Fruit fly (Drosophila melanogaster) whole organism, embryonic: ENCODE results near the gene pyx.

Experiments used
- B-H1 ChIP-seq: fragments of 200-800 bp; sonication (Bioruptor generic); IDR thresholded peaks from 3 replicates; pipeline ENCODE4 v1.3.6; 2022; ENCODE audit warnings: missing biosample characterization, missing genetic modification characterization
- BEAF-32 ChIP-seq: fragments of 200-800 bp; sonication (Bioruptor generic); optimal IDR thresholded peaks from 3 replicates; lab custom pipeline; 2017; ENCODE audit warnings: missing biosample characterization, missing genetic modification characterization, mild to moderate bottlenecking, moderate library complexity, missing genetic modification reagents
- CG10321 ChIP-seq: fragments of 200-800 bp; sonication (Bioruptor generic); IDR thresholded peaks from 2 replicates; pipeline ENCODE4 v1.3.6; 2022; ENCODE audit warnings: missing biosample characterization, missing genetic modification characterization
- CG11398 ChIP-seq: fragments of 200-800 bp; sonication (Bioruptor generic); optimal IDR thresholded peaks from 2 replicates; lab custom pipeline; 2016; ENCODE audit warnings: missing biosample characterization, missing genetic modification characterization
- CG12391 ChIP-seq: fragments of 200-800 bp; sonication (Bioruptor generic); optimal IDR thresholded peaks from 3 replicates; lab custom pipeline; 2018; ENCODE audit warnings: missing biosample characterization, mild to moderate bottlenecking, missing genetic modification characterization, moderate library complexity
- CG13894 ChIP-seq: fragments of 200-800 bp; sonication (Bioruptor generic); optimal IDR thresholded peaks from 3 replicates; lab custom pipeline; 2018; ENCODE audit warnings: missing biosample characterization, mild to moderate bottlenecking, missing genetic modification characterization, moderate library complexity
- CG14860 ChIP-seq: fragments of 200-800 bp; sonication (Bioruptor generic); IDR thresholded peaks from 3 replicates; pipeline ENCODE4 v1.3.6; 2022; ENCODE audit warnings: missing biosample characterization, missing genetic modification characterization; ENCODE audit not compliant: partially characterized antibody
- CG1602 ChIP-seq: fragments of 200-800 bp; sonication (Bioruptor generic); optimal IDR thresholded peaks from 3 replicates; lab custom pipeline; 2016; ENCODE audit warnings: missing biosample characterization, missing genetic modification characterization
- CG16815 ChIP-seq: fragments of 200-800 bp; sonication (Bioruptor generic); optimal IDR thresholded peaks from 3 replicates; lab custom pipeline; 2017; ENCODE audit warnings: missing biosample characterization, mild to moderate bottlenecking, missing genetic modification characterization
- CG17829 ChIP-seq: fragments of 200-800 bp; optimal IDR thresholded peaks from 2 replicates; lab custom pipeline; 2019; ENCODE audit warnings: missing biosample characterization, mild to moderate bottlenecking, missing genetic modification characterization, moderate library complexity
- CG1832 ChIP-seq: fragments of 200-800 bp; sonication (Bioruptor generic); optimal IDR thresholded peaks from 2 replicates; lab custom pipeline; 2017; ENCODE audit warnings: missing biosample characterization, mild to moderate bottlenecking, missing genetic modification characterization, inconsistent platforms
- CG18599 ChIP-seq: fragments of 200-800 bp; sonication (Bioruptor generic); optimal IDR thresholded peaks from 3 replicates; lab custom pipeline; 2017; ENCODE audit warnings: missing biosample characterization, missing genetic modification characterization, mild to moderate bottlenecking, moderate library complexity, missing genetic modification reagents
- CG2116 ChIP-seq: fragments of 200-800 bp; sonication (Bioruptor generic); optimal IDR thresholded peaks from 3 replicates; lab custom pipeline; 2018; ENCODE audit warnings: missing biosample characterization, mild to moderate bottlenecking, missing genetic modification characterization
- CG2199 ChIP-seq: fragments of 200-800 bp; sonication (Bioruptor generic); IDR thresholded peaks from 3 replicates; pipeline ENCODE4 v1.3.6; 2022; ENCODE audit warnings: missing biosample characterization, missing genetic modification characterization
- CG2712 ChIP-seq: fragments of 200-800 bp; optimal IDR thresholded peaks from 3 replicates; lab custom pipeline; 2019; ENCODE audit warnings: missing biosample characterization, mild to moderate bottlenecking, missing genetic modification characterization, moderate library complexity
- CG32767 ChIP-seq: fragments of 200-800 bp; sonication (Bioruptor generic); IDR thresholded peaks from 2 replicates; pipeline ENCODE4 v1.3.6; 2022; ENCODE audit warnings: missing biosample characterization, missing genetic modification characterization
- CG34422 ChIP-seq: fragments of 200-800 bp; sonication (Bioruptor generic); IDR thresholded peaks from 3 replicates; pipeline ENCODE4 v1.3.6; 2022; ENCODE audit warnings: missing biosample characterization, missing genetic modification characterization
- CG42726 ChIP-seq: fragments of 200-800 bp; sonication (Bioruptor generic); IDR thresholded peaks from 2 replicates; pipeline ENCODE4 v1.3.6; 2022; ENCODE audit warnings: missing biosample characterization, missing genetic modification characterization; ENCODE audit not compliant: partially characterized antibody
- CG4820 ChIP-seq: fragments of 200-800 bp; sonication (Bioruptor generic); optimal IDR thresholded peaks from 3 replicates; lab custom pipeline; 2016; ENCODE audit warnings: missing biosample characterization, missing genetic modification characterization
- CG6254 ChIP-seq: fragments of 200-800 bp; sonication (Bioruptor generic); optimal IDR thresholded peaks from 3 replicates; lab custom pipeline; 2017; ENCODE audit warnings: mild to moderate bottlenecking, missing biosample characterization, missing genetic modification reagents, missing genetic modification characterization
- CG8359 ChIP-seq: fragments of 200-800 bp; sonication (Bioruptor generic); optimal IDR thresholded peaks from 2 replicates; lab custom pipeline; 2017; ENCODE audit warnings: missing biosample characterization, mild to moderate bottlenecking, missing genetic modification characterization, borderline replicate concordance
- CG8478 ChIP-seq: fragments of >200 bp; optimal IDR thresholded peaks from 2 replicates; lab custom pipeline; 2018
- CG8924 ChIP-seq: fragments of 200-800 bp; optimal IDR thresholded peaks from 3 replicates; lab custom pipeline; 2019; ENCODE audit warnings: missing biosample characterization, mild to moderate bottlenecking, missing genetic modification characterization, moderate library complexity
- CTCF ChIP-seq: fragments of 200-800 bp; sonication (Bioruptor generic); optimal IDR thresholded peaks from 2 replicates; lab custom pipeline; 2017; ENCODE audit warnings: missing biosample characterization, mild to moderate bottlenecking, missing genetic modification characterization, moderate library complexity
- Dbx ChIP-seq: fragments of 200-800 bp; sonication (Bioruptor generic); IDR thresholded peaks from 3 replicates; pipeline ENCODE4 v1.3.6; 2022; ENCODE audit warnings: missing biosample characterization, missing genetic modification characterization
- Dfd ChIP-seq, 2 experiments: fragments of >200 bp; optimal IDR thresholded peaks; 2 replicates each; lab custom pipeline; 2017; ENCODE audit warnings: missing biosample characterization in 2 of 2, missing genetic modification characterization in 2 of 2
- Ets65A ChIP-seq: fragments of 200-800 bp; sonication (Bioruptor generic); peaks from one replicate; lab custom pipeline; 2016; ENCODE audit warnings: missing biosample characterization, missing genetic modification characterization
- Hand ChIP-seq: fragments of 200-800 bp; sonication (Bioruptor generic); optimal IDR thresholded peaks from 2 replicates; lab custom pipeline; 2017; ENCODE audit warnings: mild to moderate bottlenecking, missing biosample characterization, missing genetic modification reagents, missing genetic modification characterization
- HmgZ ChIP-seq: fragments of 200-800 bp; sonication (Bioruptor generic); optimal IDR thresholded peaks from 2 replicates; lab custom pipeline; 2018; ENCODE audit warnings: missing biosample characterization, mild to moderate bottlenecking, missing genetic modification characterization
- Hr51 ChIP-seq, 2 experiments: fragments of 200-800 bp; sonication (Bioruptor generic); optimal IDR thresholded peaks; 2 replicates in 1 of 2; 3 replicates in 1 of 2; lab custom pipeline; 2016 to 2018; ENCODE audit warnings: missing biosample characterization in 2 of 2, missing genetic modification characterization in 2 of 2, mild to moderate bottlenecking in 1 of 2, moderate library complexity in 1 of 2
- MESR4 ChIP-seq: fragments of 200-800 bp; sonication (Bioruptor generic); optimal IDR thresholded peaks from 2 replicates; lab custom pipeline; 2018; ENCODE audit warnings: missing biosample characterization, mild to moderate bottlenecking, missing genetic modification characterization, moderate library complexity
- Myb ChIP-seq: fragments of 200-800 bp; sonication (Bioruptor generic); optimal IDR thresholded peaks from 2 replicates; lab custom pipeline; 2016; ENCODE audit warnings: missing biosample characterization, missing genetic modification characterization
- Opbp ChIP-seq: fragments of 200-800 bp; sonication (Bioruptor generic); IDR thresholded peaks from 3 replicates; pipeline ENCODE4 v1.3.6; 2022; ENCODE audit warnings: missing biosample characterization, missing genetic modification characterization; ENCODE audit not compliant: partially characterized antibody
- ara ChIP-seq: fragments of 200-800 bp; sonication (Bioruptor generic); IDR thresholded peaks from 2 replicates; pipeline ENCODE4 v1.3.6; 2022; ENCODE audit warnings: missing biosample characterization, missing genetic modification characterization
- chinmo ChIP-seq: fragments of 200-800 bp; sonication (Bioruptor generic); IDR thresholded peaks from 4 replicates; pipeline ENCODE4 v1.3.6; 2022; ENCODE audit warnings: missing biosample characterization, missing genetic modification characterization; ENCODE audit not compliant: partially characterized antibody
- chm ChIP-seq: fragments of 200-800 bp; sonication (Bioruptor generic); IDR thresholded peaks from 2 replicates; pipeline ENCODE4 v1.3.6; 2022; ENCODE audit warnings: missing biosample characterization, missing genetic modification characterization
- gcm ChIP-seq: fragments of 200-800 bp; sonication (Bioruptor generic); optimal IDR thresholded peaks from 2 replicates; lab custom pipeline; 2019; ENCODE audit warnings: missing biosample characterization, mild to moderate bottlenecking, missing genetic modification characterization, moderate library complexity
- hb ChIP-seq: fragments of 200-800 bp; sonication (Bioruptor generic); IDR thresholded peaks from 3 replicates; pipeline ENCODE4 v1.3.6; 2022; ENCODE audit warnings: missing biosample characterization, missing genetic modification characterization; ENCODE audit not compliant: partially characterized antibody
- hth ChIP-seq: fragments of >200 bp; optimal IDR thresholded peaks from 2 replicates; lab custom pipeline; 2017; ENCODE audit warnings: inconsistent platforms
- inv ChIP-seq: fragments of 200-800 bp; sonication (Bioruptor generic); IDR thresholded peaks from 2 replicates; pipeline ENCODE4 v1.3.6; 2022; ENCODE audit warnings: missing biosample characterization, missing genetic modification characterization; ENCODE audit not compliant: partially characterized antibody
- kni ChIP-seq: fragments of 200-800 bp; sonication (Bioruptor generic); optimal IDR thresholded peaks from 3 replicates; lab custom pipeline; 2017; ENCODE audit warnings: mild to moderate bottlenecking, missing biosample characterization, missing genetic modification reagents, missing genetic modification characterization
- mam ChIP-seq: fragments of 200-800 bp; sonication (Bioruptor generic); optimal IDR thresholded peaks from 3 replicates; lab custom pipeline; 2016; ENCODE audit warnings: missing biosample characterization, missing genetic modification characterization
- otp ChIP-seq: fragments of 200-800 bp; sonication (Bioruptor generic); IDR thresholded peaks from 3 replicates; pipeline ENCODE4, ENCODE4 v1.3.6; 2022; ENCODE audit warnings: missing biosample characterization, missing genetic modification characterization
- pros ChIP-seq: fragments of 200-800 bp; sonication (Bioruptor generic); optimal IDR thresholded peaks from 3 replicates; lab custom pipeline; 2019; ENCODE audit warnings: missing biosample characterization, mild to moderate bottlenecking, missing genetic modification characterization, moderate library complexity
- scrt ChIP-seq: fragments of 200-800 bp; sonication (Bioruptor generic); optimal IDR thresholded peaks from 2 replicates; lab custom pipeline; 2018; ENCODE audit warnings: missing biosample characterization, mild to moderate bottlenecking, missing genetic modification characterization, moderate library complexity
- sd ChIP-seq: fragments of 200-800 bp; sonication (Bioruptor generic); optimal IDR thresholded peaks from 3 replicates; lab custom pipeline; 2018; ENCODE audit warnings: missing biosample characterization, mild to moderate bottlenecking, missing genetic modification characterization, moderate library complexity

pyx gene

dm6 chr3L:263500-264377 lies 40.9 kb upstream of the pyx start (continued):
- no peak for TF ChIP-seq CG17829 (tag; lab: Kevin White, UChicago)
- TF ChIP-seq Ets65A (GFP tag; lab: Kevin White, UChicago): no peak
- TF ChIP-seq Opbp (GFP tag; lab: Robert Waterston, UW): peak; percentile 19; the same call in 1 of the 3 replicates
- no peak for TF ChIP-seq CG4820 (GFP tag; lab: Kevin White, UChicago)
- no peak for TF ChIP-seq mam
- TF ChIP-seq CG1602 (GFP tag; lab: Kevin White, UChicago): no peak
- no peak; the same call in 1 of the 2 replicates for TF ChIP-seq chm (GFP tag; lab: Robert Waterston, UW)
- 0 out of 3 replicates have a peak, but pooled peaks have one; percentile 30 for TF ChIP-seq CG2199 (GFP tag; lab: Robert Waterston, UW)
- no peak for TF ChIP-seq Hr51 (GFP tag; optimal IDR thresholded peaks at IDR 0.05; lab: Kevin White, UChicago)
- peak; percentile 83 for TF ChIP-seq CG1832 (GFP tag; lab: Kevin White, UChicago)
- TF ChIP-seq CG18599 (GFP tag; lab: Kevin White, UChicago): no peak
- peak; percentile 70 for TF ChIP-seq MESR4 (GFP tag; lab: Kevin White, UChicago)
- TF ChIP-seq Hand (GFP tag; lab: Kevin White, UChicago): peak; percentile 52
- TF ChIP-seq CG16815 (GFP tag; lab: Kevin White, UChicago): no peak
- TF ChIP-seq CG10321 (GFP tag; lab: Robert Waterston, UW): peak; percentile 93
- TF ChIP-seq BEAF-32 (GFP tag; lab: Kevin White, UChicago): no peak
- no peak for TF ChIP-seq ara (GFP tag; lab: Robert Waterston, UW)
- TF ChIP-seq sd (tag; lab: Kevin White, UChicago): no peak
- TF ChIP-seq CG34422 (GFP tag; lab: Robert Waterston, UW): peak; percentile 63; the same call in 2 of the 3 replicates
- TF ChIP-seq CG8478 (lab: Kevin White, UChicago): peak; percentile 76
- no peak for TF ChIP-seq CG8924 (tag; lab: Kevin White, UChicago)
- no peak for TF ChIP-seq CG32767 (GFP tag; lab: Robert Waterston, UW)
- TF ChIP-seq CG2116: peak; percentile 37
- TF ChIP-seq CG6254 (GFP tag; lab: Kevin White, UChicago): no peak
- TF ChIP-seq CTCF (GFP tag; lab: Kevin White, UChicago): no peak
- peak; percentile 19 for TF ChIP-seq CG11398 (GFP tag; lab: Kevin White, UChicago)
- no peak for TF ChIP-seq pros (GFP tag; lab: Kevin White, UChicago)
- TF ChIP-seq otp (GFP tag; lab: Robert Waterston, UW): no peak

dm6 chr3L:262724-263177 lies 39.9 kb upstream of the pyx start:
- peak; percentile 58; the same call in 2 of the 3 replicates for TF ChIP-seq hb (GFP tag; lab: Robert Waterston, UW)
- TF ChIP-seq gcm (GFP tag; lab: Kevin White, UChicago): no peak
- TF ChIP-seq CG8359 (GFP tag; lab: Kevin White, UChicago): no peak
- peak; percentile 1 for TF ChIP-seq kni
- no peak for TF ChIP-seq scrt
- no peak for TF ChIP-seq Dfd (GFP tag; optimal IDR thresholded peaks at IDR 0.05; lab: Kevin White, UChicago)
- peak; percentile 96 for TF ChIP-seq chinmo (GFP tag; lab: Robert Waterston, UW)
- TF ChIP-seq CG34422 (GFP tag; lab: Robert Waterston, UW): peak; percentile 65; the same call in 1 of the 3 replicates
- peak; percentile 50; the same call in 1 of the 2 replicates for TF ChIP-seq CG10321 (GFP tag; lab: Robert Waterston, UW)
- TF ChIP-seq CG12391 (tag; lab: Kevin White, UChicago): peak; percentile 1
- TF ChIP-seq sd (tag; lab: Kevin White, UChicago): peak; percentile 24
- TF ChIP-seq Myb (GFP tag; lab: Kevin White, UChicago): peak; percentile 2
- peak; percentile 54 for TF ChIP-seq CG13894 (tag; lab: Kevin White, UChicago)
- peak; percentile 7 for TF ChIP-seq CG17829 (tag; lab: Kevin White, UChicago)
- TF ChIP-seq hth: no peak
- TF ChIP-seq CG2712: no peak
- TF ChIP-seq HmgZ: peak; percentile 9
- TF ChIP-seq CG42726 (GFP tag; lab: Robert Waterston, UW): peak; percentile 78; the same call in 1 of the 2 replicates
- peak; percentile 71 for TF ChIP-seq inv (GFP tag; lab: Robert Waterston, UW)
- no peak for TF ChIP-seq B-H1 (GFP tag; lab: Robert Waterston, UW)
- peak; percentile 47; the same call in 1 of the 3 replicates for TF ChIP-seq Dbx (GFP tag; lab: Robert Waterston, UW)
- peak; percentile 71 for TF ChIP-seq CG14860 (GFP tag; lab: Robert Waterston, UW)
